Worm (Caenorhabditis elegans) whole organism, mixed stage, embryonic: ENCODE data around the gene nhr-61.

Experiments used
- M03D4.4 ChIP-seq: sonication (generic microtip); optimal IDR thresholded peaks from 2 replicates; lab custom pipeline; 2017; ENCODE audit warnings: mild to moderate bottlenecking, missing genetic modification characterization, missing compliant biosample characterization
- blmp-1 ChIP-seq: fragments of 150-350 bp; optimal IDR thresholded peaks from 2 replicates; lab custom pipeline; 2014; ENCODE audit warnings: missing biosample characterization, missing genetic modification characterization
- ceh-39 ChIP-seq: fragments of 150-350 bp; optimal IDR thresholded peaks from 2 replicates; lab custom pipeline; 2014; ENCODE audit warnings: missing biosample characterization, missing genetic modification characterization
- ceh-43 ChIP-seq: fragments of 200-800 bp; sonication (Bioruptor generic); optimal IDR thresholded peaks from 2 replicates; lab custom pipeline; 2018; ENCODE audit warnings: mild to moderate bottlenecking, missing genetic modification characterization, moderate library complexity, missing compliant biosample characterization
- ceh-83 ChIP-seq: fragments of 200-800 bp; sonication (Bioruptor generic); optimal IDR thresholded peaks from 2 replicates; lab custom pipeline; 2018; ENCODE audit warnings: mild to moderate bottlenecking, missing genetic modification characterization, missing compliant biosample characterization
- ces-1 ChIP-seq: fragments of 150-350 bp; optimal IDR thresholded peaks from 2 replicates; lab custom pipeline; 2014; ENCODE audit warnings: missing biosample characterization, missing genetic modification reagents, missing genetic modification characterization
- drap-1 ChIP-seq: fragments of 200-800 bp; sonication (Bioruptor generic); optimal IDR thresholded peaks from 3 replicates; lab custom pipeline; 2018; ENCODE audit warnings: mild to moderate bottlenecking, missing genetic modification characterization, missing compliant biosample characterization
- elt-1 ChIP-seq: sonication (generic microtip); optimal IDR thresholded peaks from 2 replicates; lab custom pipeline; 2017; ENCODE audit warnings: missing genetic modification characterization, mild to moderate bottlenecking, missing compliant biosample characterization, antibody characterized with exemption, moderate library complexity, borderline replicate concordance; ENCODE audit not compliant: insufficient read depth
- elt-3 ChIP-seq: fragments of 150-350 bp; optimal IDR thresholded peaks from 2 replicates; lab custom pipeline; 2014; ENCODE audit warnings: missing biosample characterization, missing genetic modification characterization
- flh-1 ChIP-seq: fragments of 200-800 bp; sonication (Bioruptor generic); optimal IDR thresholded peaks from 2 replicates; lab custom pipeline; 2018; ENCODE audit warnings: mild to moderate bottlenecking, missing genetic modification characterization, moderate library complexity, missing compliant biosample characterization
- ham-2 ChIP-seq: fragments of 200-800 bp; sonication (Bioruptor generic); optimal IDR thresholded peaks from 2 replicates; lab custom pipeline; 2018; ENCODE audit warnings: mild to moderate bottlenecking, missing genetic modification characterization, missing compliant biosample characterization
- hlh-1 ChIP-seq: fragments of 150-350 bp; optimal IDR thresholded peaks from 2 replicates; lab custom pipeline; 2014; ENCODE audit warnings: missing biosample characterization, missing genetic modification reagents, missing genetic modification characterization
- lin-13 ChIP-seq: fragments of 150-350 bp; optimal IDR thresholded peaks from 2 replicates; lab custom pipeline; 2014; ENCODE audit warnings: missing biosample characterization, missing genetic modification characterization
- lsy-2 ChIP-seq: fragments of 150-350 bp; optimal IDR thresholded peaks from 2 replicates; lab custom pipeline; 2014; ENCODE audit warnings: missing biosample characterization, missing genetic modification characterization
- mab-5 ChIP-seq: fragments of 150-350 bp; optimal IDR thresholded peaks from 2 replicates; lab custom pipeline; 2014; ENCODE audit warnings: missing biosample characterization, missing genetic modification characterization
- mep-1 ChIP-seq: fragments of 150-350 bp; optimal IDR thresholded peaks from 2 replicates; lab custom pipeline; 2017; ENCODE audit warnings: missing biosample characterization, missing genetic modification reagents, missing genetic modification characterization, inconsistent platforms
- nhr-12 ChIP-seq: fragments of 150-350 bp; optimal IDR thresholded peaks from 2 replicates; lab custom pipeline; 2014; ENCODE audit warnings: missing biosample characterization, missing genetic modification characterization
- nhr-2 ChIP-seq: fragments of 150-350 bp; optimal IDR thresholded peaks from 2 replicates; lab custom pipeline; 2014; ENCODE audit warnings: missing biosample characterization, missing genetic modification characterization
- nhr-237 ChIP-seq: fragments of 150-350 bp; optimal IDR thresholded peaks from 2 replicates; lab custom pipeline; 2014; ENCODE audit warnings: missing biosample characterization, missing genetic modification characterization
- nhr-28 ChIP-seq: fragments of 150-350 bp; optimal IDR thresholded peaks from 2 replicates; lab custom pipeline; 2014; ENCODE audit warnings: missing biosample characterization, missing genetic modification characterization
- pha-4 ChIP-seq: fragments of 150-350 bp; optimal IDR thresholded peaks from 2 replicates; lab custom pipeline; 2018; ENCODE audit warnings: missing biosample characterization, missing genetic modification reagents, missing genetic modification characterization
- sem-2 ChIP-seq: fragments of 200-800 bp; sonication (Bioruptor generic); optimal IDR thresholded peaks from 2 replicates; lab custom pipeline; 2018; ENCODE audit warnings: mild to moderate bottlenecking, missing genetic modification characterization, missing compliant biosample characterization
- sptf-1 ChIP-seq: sonication (generic microtip); optimal IDR thresholded peaks from 2 replicates; lab custom pipeline; 2017; ENCODE audit warnings: mild to moderate bottlenecking, missing genetic modification characterization, moderate library complexity, missing compliant biosample characterization
- tbx-8 ChIP-seq: fragments of 200-800 bp; sonication (Bioruptor generic); optimal IDR thresholded peaks from 2 replicates; lab custom pipeline; 2018; ENCODE audit warnings: mild to moderate bottlenecking, missing genetic modification characterization, moderate library complexity, missing compliant biosample characterization
- unc-120 ChIP-seq: sonication (generic microtip); optimal IDR thresholded peaks from 2 replicates; lab custom pipeline; 2017; ENCODE audit warnings: missing genetic modification characterization, missing compliant biosample characterization; ENCODE audit not compliant: poor library complexity, severe bottlenecking
- unc-39 ChIP-seq: fragments of 150-350 bp; optimal IDR thresholded peaks from 2 replicates; lab custom pipeline; 2014; ENCODE audit warnings: missing biosample characterization, missing genetic modification characterization
- unc-62 ChIP-seq: fragments of 150-350 bp; optimal IDR thresholded peaks from 2 replicates; lab custom pipeline; 2014; ENCODE audit warnings: missing biosample characterization, missing genetic modification reagents, missing genetic modification characterization
- zip-8 ChIP-seq: fragments of 150-350 bp; optimal IDR thresholded peaks from 2 replicates; lab custom pipeline; 2014; ENCODE audit warnings: missing biosample characterization, missing genetic modification characterization
- ztf-11 ChIP-seq: fragments of 150-350 bp; optimal IDR thresholded peaks from 2 replicates; lab custom pipeline; 2014; ENCODE audit warnings: missing biosample characterization, missing genetic modification characterization

The nhr-61 gene

ce11 chrII:14825413-14825812 lies 7.1 kb upstream of the nhr-61 start:
- TF ChIP-seq elt-3 (tag; lab: Kevin White, UChicago) (no peak), tbx-8 (GFP tag; lab: Kevin White, UChicago) (no peak), nhr-28 (tag; lab: Kevin White, UChicago) (no peak), blmp-1 (tag; lab: Kevin White, UChicago) (no peak), elt-1 (tag; lab: Kevin White, UChicago) (no peak), unc-120 (tag; lab: Kevin White, UChicago) (no peak), hlh-1 (tag; lab: Kevin White, UChicago) (no peak), unc-39 (tag; lab: Kevin White, UChicago) (no peak), nhr-2 (tag; lab: Kevin White, UChicago) (no peak), lin-13 (tag; lab: Kevin White, UChicago) (no peak), drap-1 (no peak)
- TF ChIP-seq, all 35 proteins: peak for 0

ce11 chrII:14822419-14822818 lies 4.1 kb upstream of the nhr-61 start:
- TF ChIP-seq blmp-1 (tag; lab: Kevin White, UChicago) = no peak
- no peak for TF ChIP-seq M03D4.4 (tag; lab: Kevin White, UChicago)
- peak; percentile 70 for TF ChIP-seq nhr-237 (tag; lab: Kevin White, UChicago)
- TF ChIP-seq ham-2 = peak; percentile 89
- no peak for TF ChIP-seq ceh-43 (GFP tag; lab: Kevin White, UChicago)
- TF ChIP-seq unc-39 (tag; lab: Kevin White, UChicago) = no peak
- TF ChIP-seq unc-62 (GFP tag; lab: Kevin White, UChicago) = peak; percentile 9
- peak; percentile 67 for TF ChIP-seq elt-1 (tag; lab: Kevin White, UChicago)
- peak; percentile 62 for TF ChIP-seq elt-3 (tag; lab: Kevin White, UChicago)
- no peak for TF ChIP-seq nhr-28 (tag; lab: Kevin White, UChicago)
- TF ChIP-seq pha-4 (tag; lab: Kevin White, UChicago) = peak; percentile 73
- peak; percentile 20 for TF ChIP-seq mep-1 (tag; lab: Kevin White, UChicago)
- TF ChIP-seq unc-120 (tag; lab: Kevin White, UChicago) = no peak
- no peak for TF ChIP-seq flh-1 (GFP tag; lab: Kevin White, UChicago)

- TF ChIP-seq elt-3 (tag; lab: Kevin White, UChicago) (no peak), ham-2 (no peak), nhr-2 (tag; lab: Kevin White, UChicago) (no peak), M03D4.4 (tag; lab: Kevin White, UChicago) (no peak), lsy-2 (tag; lab: Kevin White, UChicago) (no peak), mab-5 (no peak), zip-8 (tag; lab: Kevin White, UChicago) (no peak), nhr-12 (tag; lab: Kevin White, UChicago) (no peak), blmp-1 (tag; lab: Kevin White, UChicago) (no peak)
These were observed 2.1 kb upstream of the nhr-61 start for ce11 chrII:14820460-14820859.

DNA sequence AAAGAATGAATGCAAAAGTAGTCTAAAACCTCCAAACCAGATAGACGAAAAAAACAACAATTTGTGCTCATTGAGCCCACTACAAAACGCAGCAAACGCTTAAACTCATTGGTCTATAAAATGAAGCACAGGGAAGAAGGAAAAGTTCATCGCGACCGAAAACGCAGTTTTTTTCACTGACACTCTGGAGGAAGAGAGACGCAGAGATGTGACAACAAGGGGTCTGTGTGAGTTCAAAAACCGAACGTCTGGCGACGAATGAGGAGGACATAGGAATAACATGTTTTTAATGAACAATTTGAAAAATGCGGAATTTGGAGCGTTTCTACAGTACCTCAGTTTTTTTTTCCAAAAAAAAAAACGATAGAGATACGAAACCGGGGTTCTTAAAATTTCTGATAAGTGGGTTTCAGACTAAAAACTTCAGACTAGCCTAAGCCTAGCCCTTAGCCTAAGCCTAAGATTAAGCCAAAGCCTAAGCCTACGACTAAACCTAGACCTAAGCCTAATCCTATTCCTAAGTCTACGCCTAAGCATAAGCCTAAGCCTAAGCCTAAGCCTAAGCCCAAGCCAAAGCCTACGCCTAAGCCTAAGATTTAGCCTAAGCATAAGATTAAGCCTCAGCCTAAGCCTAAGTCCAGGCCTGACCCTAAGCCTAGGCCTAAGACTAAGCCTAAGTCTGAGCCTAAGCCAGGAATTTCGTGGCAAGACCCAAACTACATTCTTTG lies 1.1 kb upstream of the nhr-61 start:
- TF ChIP-seq elt-1 (tag; lab: Kevin White, UChicago) (no peak), ham-2 (peak; percentile 36), ceh-43 (GFP tag; lab: Kevin White, UChicago) (no peak), sptf-1 (no peak)

DNA sequence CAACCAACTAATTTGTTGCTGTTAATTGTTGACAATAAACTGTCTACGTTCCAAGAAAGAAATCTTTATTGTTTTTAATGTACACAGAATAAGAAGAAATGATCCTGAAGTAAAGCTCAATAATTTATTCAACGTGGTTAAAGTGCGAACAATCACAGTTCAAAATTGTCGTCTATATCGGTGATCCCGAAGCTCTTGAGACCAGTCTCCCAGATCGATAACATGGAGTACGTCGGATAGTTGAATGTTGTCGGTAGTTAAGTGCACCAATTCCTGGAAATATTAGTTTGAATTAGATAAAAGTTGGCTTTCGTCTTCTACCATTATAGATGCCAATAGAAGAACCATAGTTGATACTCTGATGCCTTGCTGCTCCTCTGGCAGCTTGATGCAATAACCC lies 2.3 kb downstream of the nhr-61 start:
- TF ChIP-seq mep-1 (tag; lab: Kevin White, UChicago) = no peak
- no peak for TF ChIP-seq sptf-1
- no peak for TF ChIP-seq ceh-39 (tag; lab: Kevin White, UChicago)
- TF ChIP-seq ces-1 = no peak
- no peak for TF ChIP-seq ztf-11
- no peak for TF ChIP-seq zip-8 (tag; lab: Kevin White, UChicago)
- TF ChIP-seq elt-3 (tag; lab: Kevin White, UChicago) = no peak
- no peak for TF ChIP-seq hlh-1 (tag; lab: Kevin White, UChicago)
- TF ChIP-seq flh-1 (GFP tag; lab: Kevin White, UChicago) = no peak
- TF ChIP-seq pha-4 (tag; lab: Kevin White, UChicago) = no peak
- TF ChIP-seq unc-120 (tag; lab: Kevin White, UChicago) = no peak
- no peak for TF ChIP-seq nhr-12 (tag; lab: Kevin White, UChicago)
- TF ChIP-seq tbx-8 (GFP tag; lab: Kevin White, UChicago) = no peak
- no peak for TF ChIP-seq ceh-83 (GFP tag; lab: Kevin White, UChicago)
- no peak for TF ChIP-seq ham-2
- TF ChIP-seq nhr-237 (tag; lab: Kevin White, UChicago) = no peak
- TF ChIP-seq lin-13 (tag; lab: Kevin White, UChicago) = no peak
- no peak for TF ChIP-seq sem-2 (GFP tag; lab: Kevin White, UChicago)
- no peak for TF ChIP-seq lsy-2 (tag; lab: Kevin White, UChicago)
